Worm (Caenorhabditis elegans): ENCODE data around the gene cyp-13A12.

The cyp-13A12 gene

ce11 chrIII:12980770-12981169, 43.6 kb upstream of the cyp-13A12 start, which contains the start of gene ZK1010.4:
ZK1010.4 (plus strand) TSS chrIII:12981070.
- TF ChIP-seq tbx-8 (GFP tag; optimal IDR thresholded peaks at IDR 0.05) (no peak), flh-1 (GFP tag; optimal IDR thresholded peaks at IDR 0.05) (no peak), mab-5 (tag; optimal IDR thresholded peaks at IDR 0.05) (no peak), bed-3 (GFP tag; optimal IDR thresholded peaks at IDR 0.05) (no peak), lsy-2 (tag; optimal IDR thresholded peaks at IDR 0.05) (no peak), ceh-43 (GFP tag; optimal IDR thresholded peaks at IDR 0.05) (no peak), pha-4 (tag; optimal IDR thresholded peaks at IDR 0.05) (no peak), nhr-76 (tag; optimal IDR thresholded peaks at IDR 0.05) (no peak), elt-1 (tag; optimal IDR thresholded peaks at IDR 0.05; ENCODE audit: borderline replicate concordance, insufficient read depth) (no peak), nhr-2 (tag; optimal IDR thresholded peaks at IDR 0.05) (no peak), snpc-4 (tag; optimal IDR thresholded peaks at IDR 0.05) (no peak), M03D4.4 (tag; optimal IDR thresholded peaks at IDR 0.05) (no peak), elt-3 (tag; optimal IDR thresholded peaks at IDR 0.05) (no peak), ces-1 (GFP tag; optimal IDR thresholded peaks at IDR 0.05) (no peak), sem-2 (GFP tag; optimal IDR thresholded peaks at IDR 0.05) (no peak), ceh-39 (tag; optimal IDR thresholded peaks at IDR 0.05) (no peak)

DNA sequence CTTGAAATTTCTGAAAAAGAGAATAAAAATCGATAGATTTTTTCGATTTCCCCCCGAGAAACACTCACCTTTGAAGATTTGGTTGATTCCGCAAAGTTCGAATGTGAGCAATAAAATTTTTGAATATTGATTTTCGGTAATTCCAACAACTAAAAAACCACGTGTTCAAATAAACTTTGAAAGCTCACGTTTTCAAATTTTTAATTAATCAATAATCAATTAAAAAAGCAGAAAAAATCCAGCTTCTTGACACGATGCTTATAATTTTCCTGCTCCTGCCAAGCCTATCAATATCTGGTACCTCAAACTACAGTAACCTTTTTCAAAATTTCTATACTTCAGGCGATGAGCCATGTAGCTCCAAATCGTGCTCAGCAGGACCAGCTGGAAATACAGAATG, 36.9 kb upstream of the cyp-13A12 start, which contains the start of gene ZK1010.5:
ZK1010.5 (minus strand) TSS at position 101 of the 400 bp plus-strand sequence.
- TF ChIP-seq cnd-1 (tag; optimal IDR thresholded peaks at IDR 0.05): no peak
- TF ChIP-seq ceh-43 (GFP tag; optimal IDR thresholded peaks at IDR 0.05): no peak
- TF ChIP-seq blmp-1 (tag; optimal IDR thresholded peaks at IDR 0.05): no peak
- TF ChIP-seq nhr-28 (tag; optimal IDR thresholded peaks at IDR 0.05): no peak
- TF ChIP-seq drap-1 (GFP tag; optimal IDR thresholded peaks at IDR 0.05): no peak
- TF ChIP-seq hlh-1 (tag; optimal IDR thresholded peaks at IDR 0.05): no peak
- no peak for TF ChIP-seq tbx-8 (GFP tag; optimal IDR thresholded peaks at IDR 0.05)
- TF ChIP-seq mab-5 (tag; optimal IDR thresholded peaks at IDR 0.05): no peak
- no peak for TF ChIP-seq ceh-83 (GFP tag; optimal IDR thresholded peaks at IDR 0.05)

ce11 chrIII:12990997-12991396, 33.4 kb upstream of the cyp-13A12 start, which contains the start of gene ZK1010.12:
ZK1010.12 (plus strand) TSS chrIII:12991297.
- TF ChIP-seq nhr-12 (tag; optimal IDR thresholded peaks at IDR 0.05) (no peak), mab-5 (tag; optimal IDR thresholded peaks at IDR 0.05) (no peak), cnd-1 (tag; optimal IDR thresholded peaks at IDR 0.05) (no peak), ztf-11 (tag; optimal IDR thresholded peaks at IDR 0.05) (no peak), bed-3 (GFP tag; optimal IDR thresholded peaks at IDR 0.05) (no peak), tbx-8 (GFP tag; optimal IDR thresholded peaks at IDR 0.05) (no peak), nhr-237 (tag; optimal IDR thresholded peaks at IDR 0.05) (no peak), mls-2 (tag; optimal IDR thresholded peaks at IDR 0.05) (no peak), ceh-39 (tag; optimal IDR thresholded peaks at IDR 0.05) (no peak), zip-8 (tag; optimal IDR thresholded peaks at IDR 0.05) (no peak), ham-2 (GFP tag; optimal IDR thresholded peaks at IDR 0.05) (no peak), unc-62 (GFP tag; optimal IDR thresholded peaks at IDR 0.05) (no peak)

DNA sequence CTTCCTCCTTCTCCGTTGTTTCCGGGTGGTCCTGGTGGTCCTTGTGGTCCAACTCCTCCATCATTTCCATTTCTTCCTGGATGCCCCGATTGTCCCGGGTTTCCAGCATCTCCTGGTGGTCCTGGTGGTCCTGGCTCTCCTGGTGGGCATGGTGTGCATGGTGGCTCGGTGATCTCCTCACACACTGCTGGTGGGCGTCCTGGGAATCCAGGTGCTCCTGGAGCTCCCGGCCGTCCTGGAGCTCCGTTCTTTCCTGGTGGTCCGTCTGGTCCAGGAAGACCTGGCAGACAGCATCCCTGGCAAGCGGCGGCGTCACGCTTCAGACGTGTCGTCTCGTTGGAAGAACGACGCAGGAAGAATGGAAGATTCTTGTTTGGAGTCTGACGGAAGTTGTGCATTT, 31.3 kb upstream of the cyp-13A12 start:
- TF ChIP-seq sem-2 (GFP tag; optimal IDR thresholded peaks at IDR 0.05) (no peak), nhr-12 (tag; optimal IDR thresholded peaks at IDR 0.05) (no peak), hlh-1 (tag; optimal IDR thresholded peaks at IDR 0.05) (no peak), mep-1 (tag; optimal IDR thresholded peaks at IDR 0.05) (no peak), nhr-28 (tag; optimal IDR thresholded peaks at IDR 0.05) (no peak), ham-2 (GFP tag; optimal IDR thresholded peaks at IDR 0.05) (no peak), zip-8 (tag; optimal IDR thresholded peaks at IDR 0.05) (no peak), ceh-83 (GFP tag; optimal IDR thresholded peaks at IDR 0.05) (no peak), elt-3 (tag; optimal IDR thresholded peaks at IDR 0.05) (no peak), snpc-4 (tag; optimal IDR thresholded peaks at IDR 0.05) (no peak), blmp-1 (tag; optimal IDR thresholded peaks at IDR 0.05) (no peak), ceh-39 (tag; optimal IDR thresholded peaks at IDR 0.05) (no peak), mls-2 (tag; optimal IDR thresholded peaks at IDR 0.05) (no peak), lin-32 (GFP tag; optimal IDR thresholded peaks at IDR 0.05) (no peak)

ce11 chrIII:12993607-12994006, 30.7 kb upstream of the cyp-13A12 start, which contains the start of gene col-97:
col-97 (minus strand) TSS chrIII:12993707.
- TF ChIP-seq ceh-43 (GFP tag; optimal IDR thresholded peaks at IDR 0.05): no peak
- TF ChIP-seq pha-4 (tag; optimal IDR thresholded peaks at IDR 0.05): no peak
- TF ChIP-seq lin-32 (GFP tag; optimal IDR thresholded peaks at IDR 0.05): no peak
- TF ChIP-seq zip-8 (tag; optimal IDR thresholded peaks at IDR 0.05): no peak
- TF ChIP-seq ztf-11 (tag; optimal IDR thresholded peaks at IDR 0.05): no peak
- no peak for TF ChIP-seq ceh-83 (GFP tag; optimal IDR thresholded peaks at IDR 0.05)
- no peak for TF ChIP-seq blmp-1 (tag; optimal IDR thresholded peaks at IDR 0.05)
- no peak for TF ChIP-seq ceh-39 (tag; optimal IDR thresholded peaks at IDR 0.05)
- TF ChIP-seq nhr-2 (tag; optimal IDR thresholded peaks at IDR 0.05): no peak
- TF ChIP-seq nhr-76 (tag; optimal IDR thresholded peaks at IDR 0.05): no peak
- no peak for TF ChIP-seq mab-5 (tag; optimal IDR thresholded peaks at IDR 0.05)
- TF ChIP-seq cnd-1 (tag; optimal IDR thresholded peaks at IDR 0.05): no peak
- TF ChIP-seq flh-1 (GFP tag; optimal IDR thresholded peaks at IDR 0.05): no peak
- no peak for TF ChIP-seq elt-1 (tag; optimal IDR thresholded peaks at IDR 0.05; ENCODE audit: borderline replicate concordance, insufficient read depth)
- no peak for TF ChIP-seq unc-120 (tag; optimal IDR thresholded peaks at IDR 0.05; ENCODE audit: poor library complexity, severe bottlenecking)
- no peak for TF ChIP-seq M03D4.4 (tag; optimal IDR thresholded peaks at IDR 0.05)
- TF ChIP-seq nhr-28 (tag; optimal IDR thresholded peaks at IDR 0.05): no peak
- no peak for TF ChIP-seq drap-1 (GFP tag; optimal IDR thresholded peaks at IDR 0.05)
- TF ChIP-seq nhr-12 (tag; optimal IDR thresholded peaks at IDR 0.05): no peak
- TF ChIP-seq ces-1 (GFP tag; optimal IDR thresholded peaks at IDR 0.05): no peak
